Fruit fly (Drosophila melanogaster) whole organism, embryonic: ENCODE measurements around the gene Hacd1.

Experiments used
- CG12071 ChIP-seq: fragments of 200-800 bp; sonication (Bioruptor generic); optimal IDR thresholded peaks from 3 replicates; lab custom pipeline; 2018; ENCODE audit warnings: missing biosample characterization, mild to moderate bottlenecking, missing genetic modification characterization
- CG12744 ChIP-seq: fragments of 200-800 bp; sonication (Bioruptor generic); optimal IDR thresholded peaks from 2 replicates; lab custom pipeline; 2016; ENCODE audit warnings: missing biosample characterization, missing genetic modification characterization
- CG12942 ChIP-seq: fragments of 200-800 bp; sonication (Bioruptor generic); optimal IDR thresholded peaks from 3 replicates; lab custom pipeline; 2016; ENCODE audit warnings: missing biosample characterization, missing genetic modification characterization
- CG14014 ChIP-seq: fragments of 200-800 bp; sonication (Bioruptor generic); IDR thresholded peaks from 2 replicates; pipeline ENCODE4 v1.3.6; 2022; ENCODE audit warnings: missing biosample characterization, missing genetic modification characterization
- CG14710 ChIP-seq: fragments of 200-800 bp; sonication (Bioruptor generic); optimal IDR thresholded peaks from 3 replicates; lab custom pipeline; 2019; ENCODE audit warnings: missing biosample characterization, mild to moderate bottlenecking, missing genetic modification characterization, moderate library complexity
- CG15514 ChIP-seq: fragments of 200-800 bp; sonication (Bioruptor generic); optimal IDR thresholded peaks from 3 replicates; lab custom pipeline; 2017; ENCODE audit warnings: missing biosample characterization, missing genetic modification characterization, mild to moderate bottlenecking, moderate library complexity, missing genetic modification reagents
- CG16815 ChIP-seq: fragments of 200-800 bp; sonication (Bioruptor generic); optimal IDR thresholded peaks from 3 replicates; lab custom pipeline; 2017; ENCODE audit warnings: missing biosample characterization, mild to moderate bottlenecking, missing genetic modification characterization
- CG16863 ChIP-seq: fragments of 200-800 bp; sonication (Bioruptor generic); optimal IDR thresholded peaks from 3 replicates; lab custom pipeline; 2016; ENCODE audit warnings: missing biosample characterization, missing genetic modification characterization
- CG2116 ChIP-seq: fragments of 200-800 bp; sonication (Bioruptor generic); optimal IDR thresholded peaks from 3 replicates; lab custom pipeline; 2018; ENCODE audit warnings: missing biosample characterization, mild to moderate bottlenecking, missing genetic modification characterization
- CG30403 ChIP-seq: fragments of 200-800 bp; sonication (Bioruptor generic); optimal IDR thresholded peaks from 3 replicates; lab custom pipeline; 2016; ENCODE audit warnings: missing biosample characterization, missing genetic modification characterization
- CG31224 ChIP-seq: fragments of 200-800 bp; sonication (Bioruptor generic); IDR thresholded peaks from 2 replicates; pipeline ENCODE4 v1.3.6; 2022; ENCODE audit warnings: missing biosample characterization, missing genetic modification characterization
- CG3163 ChIP-seq: fragments of 200-800 bp; sonication (Bioruptor generic); optimal IDR thresholded peaks from 3 replicates; lab custom pipeline; 2016; ENCODE audit warnings: missing biosample characterization, missing genetic modification characterization
- CG6854 ChIP-seq: fragments of 200-800 bp; sonication (Bioruptor generic); optimal IDR thresholded peaks from 3 replicates; lab custom pipeline; 2017; ENCODE audit warnings: missing biosample characterization, mild to moderate bottlenecking, missing genetic modification characterization
- CG9876 ChIP-seq: fragments of 200-800 bp; sonication (Bioruptor generic); optimal IDR thresholded peaks from 2 replicates; lab custom pipeline; 2016; ENCODE audit warnings: missing biosample characterization, missing genetic modification characterization
- CkIIα-i1 ChIP-seq: fragments of 200-800 bp; sonication (Bioruptor generic); IDR thresholded peaks from 2 replicates; pipeline ENCODE4 v1.3.6; 2022; ENCODE audit warnings: missing biosample characterization, missing genetic modification characterization
- Dfd ChIP-seq, 2 experiments: fragments of >200 bp; optimal IDR thresholded peaks; 2 replicates each; lab custom pipeline; 2017; ENCODE audit warnings: missing biosample characterization in 2 of 2, missing genetic modification characterization in 2 of 2
- ERR ChIP-seq: fragments of 200-800 bp; sonication (Bioruptor generic); optimal IDR thresholded peaks from 2 replicates; lab custom pipeline; 2016; ENCODE audit warnings: missing biosample characterization, missing genetic modification characterization
- Elba2 ChIP-seq: fragments of 200-800 bp; sonication (Bioruptor generic); optimal IDR thresholded peaks from 3 replicates; lab custom pipeline; 2016; ENCODE audit warnings: missing biosample characterization, missing genetic modification characterization
- Ets65A ChIP-seq: fragments of 200-800 bp; sonication (Bioruptor generic); peaks from one replicate; lab custom pipeline; 2016; ENCODE audit warnings: missing biosample characterization, missing genetic modification characterization
- Fer2 ChIP-seq: fragments of 200-800 bp; sonication (Bioruptor generic); optimal IDR thresholded peaks from 2 replicates; lab custom pipeline; 2018; ENCODE audit warnings: missing biosample characterization, mild to moderate bottlenecking, missing genetic modification characterization, moderate library complexity
- HmgD ChIP-seq: fragments of 200-800 bp; sonication (Bioruptor generic); optimal IDR thresholded peaks from 3 replicates; lab custom pipeline; 2016; ENCODE audit warnings: missing biosample characterization, missing genetic modification characterization
- Oli ChIP-seq: fragments of 200-800 bp; sonication (Bioruptor generic); optimal IDR thresholded peaks from 2 replicates; lab custom pipeline; 2018; ENCODE audit warnings: missing biosample characterization, mild to moderate bottlenecking, missing genetic modification characterization, moderate library complexity
- Stat92E ChIP-seq, 3 experiments: fragments of >200 bp in 2 of 3; fragments of 200-800 bp in 1 of 3; sonication (Bioruptor generic) in 1 of 3; optimal IDR thresholded peaks; 2 replicates each; lab custom pipeline; 2017 to 2019; ENCODE audit warnings: missing biosample characterization in 3 of 3, missing genetic modification characterization in 3 of 3, mild to moderate bottlenecking in 1 of 3, moderate library complexity in 1 of 3
- Trl ChIP-seq, 3 experiments: fragments of >200 bp in 2 of 3; fragments of 200-800 bp in 1 of 3; sonication (Bioruptor generic) in 1 of 3; optimal IDR thresholded peaks; 2 replicates in 1 of 3; 3 replicates in 2 of 3; lab custom pipeline; 2016 to 2017; ENCODE audit warnings: missing biosample characterization in 1 of 3, missing genetic modification characterization in 1 of 3
- Vsx1 ChIP-seq: fragments of 200-800 bp; sonication (Bioruptor generic); optimal IDR thresholded peaks from 2 replicates; lab custom pipeline; 2017; ENCODE audit warnings: missing biosample characterization, mild to moderate bottlenecking, missing genetic modification characterization, missing genetic modification reagents
- ac ChIP-seq: fragments of 200-800 bp; sonication (Bioruptor generic); optimal IDR thresholded peaks from 3 replicates; lab custom pipeline; 2017; ENCODE audit warnings: missing biosample characterization, mild to moderate bottlenecking, missing genetic modification characterization
- bbx ChIP-seq: fragments of 200-800 bp; sonication (Bioruptor generic); IDR thresholded peaks from 2 replicates; pipeline ENCODE4 v1.3.6; 2022; ENCODE audit warnings: missing biosample characterization, missing genetic modification characterization; ENCODE audit not compliant: partially characterized antibody
- en ChIP-seq: fragments of 200-800 bp; sonication (Bioruptor generic); optimal IDR thresholded peaks from 2 replicates; lab custom pipeline; 2016; ENCODE audit warnings: missing biosample characterization, missing genetic modification characterization
- eyg ChIP-seq: fragments of 200-800 bp; sonication (Bioruptor generic); optimal IDR thresholded peaks from 3 replicates; lab custom pipeline; 2016; ENCODE audit warnings: missing biosample characterization, missing genetic modification characterization
- fd64A ChIP-seq: fragments of 200-800 bp; sonication (Bioruptor generic); optimal IDR thresholded peaks from 3 replicates; lab custom pipeline; 2018; ENCODE audit warnings: missing biosample characterization, mild to moderate bottlenecking, missing genetic modification characterization
- gce ChIP-seq: fragments of 200-800 bp; sonication (Bioruptor generic); IDR thresholded peaks from 3 replicates; pipeline ENCODE4 v1.3.6; 2022; ENCODE audit warnings: missing biosample characterization, missing genetic modification characterization
- gfzf ChIP-seq: fragments of 200-800 bp; sonication (Bioruptor generic); optimal IDR thresholded peaks from 2 replicates; lab custom pipeline; 2016; ENCODE audit warnings: missing biosample characterization, mild to moderate bottlenecking, missing genetic modification characterization, moderate library complexity
- ham ChIP-seq: fragments of 200-800 bp; sonication (Bioruptor generic); IDR thresholded peaks from 2 replicates; pipeline ENCODE4 v1.3.6; 2022; ENCODE audit warnings: missing biosample characterization, missing genetic modification characterization
- jumu ChIP-seq: fragments of 200-800 bp; sonication (Bioruptor generic); optimal IDR thresholded peaks from 3 replicates; lab custom pipeline; 2016; ENCODE audit warnings: missing biosample characterization, missing genetic modification characterization
- lmd ChIP-seq: fragments of 200-800 bp; sonication (Bioruptor generic); IDR thresholded peaks from 2 replicates; pipeline ENCODE4 v1.3.6; 2022; ENCODE audit warnings: missing biosample characterization, missing genetic modification characterization
- nerfin-1 ChIP-seq: fragments of 200-800 bp; sonication (Bioruptor generic); optimal IDR thresholded peaks from 3 replicates; lab custom pipeline; 2019; ENCODE audit warnings: missing biosample characterization, mild to moderate bottlenecking, missing genetic modification characterization, moderate library complexity
- org-1 ChIP-seq: fragments of 200-800 bp; sonication (Bioruptor generic); optimal IDR thresholded peaks from 2 replicates; lab custom pipeline; 2017; ENCODE audit warnings: missing biosample characterization, missing genetic modification characterization
- p53 ChIP-seq: fragments of 200-800 bp; sonication (Bioruptor generic); optimal IDR thresholded peaks from 2 replicates; lab custom pipeline; 2016; ENCODE audit warnings: missing biosample characterization, missing genetic modification characterization
- pfk ChIP-seq: fragments of 200-800 bp; sonication (Bioruptor generic); optimal IDR thresholded peaks from 2 replicates; lab custom pipeline; 2018; ENCODE audit warnings: missing biosample characterization, mild to moderate bottlenecking, missing genetic modification characterization, moderate library complexity
- pum ChIP-seq: fragments of 200-800 bp; sonication (Bioruptor generic); optimal IDR thresholded peaks from 2 replicates; lab custom pipeline; 2016; ENCODE audit warnings: missing biosample characterization, missing genetic modification characterization
- sens ChIP-seq: fragments of 200-800 bp; sonication (Bioruptor generic); peaks from one replicate; lab custom pipeline; 2016; ENCODE audit warnings: missing biosample characterization, missing genetic modification characterization
- sima ChIP-seq: fragments of 200-800 bp; sonication (Bioruptor generic); optimal IDR thresholded peaks from 2 replicates; lab custom pipeline; 2016; ENCODE audit warnings: missing biosample characterization, missing genetic modification characterization
- slou ChIP-seq: fragments of 200-800 bp; sonication (Bioruptor generic); optimal IDR thresholded peaks from 3 replicates; lab custom pipeline; 2016; ENCODE audit warnings: missing biosample characterization, missing genetic modification characterization
- sob ChIP-seq: fragments of 200-800 bp; sonication (Bioruptor generic); IDR thresholded peaks from 2 replicates; pipeline ENCODE4 v1.3.6; 2022; ENCODE audit warnings: missing biosample characterization, missing genetic modification characterization
- tap ChIP-seq: fragments of 200-800 bp; optimal IDR thresholded peaks from 3 replicates; lab custom pipeline; 2019; ENCODE audit warnings: missing biosample characterization, mild to moderate bottlenecking, missing genetic modification characterization, moderate library complexity
- tll ChIP-seq, 2 experiments: fragments of 200-800 bp in 1 of 2; fragments of >200 bp in 1 of 2; sonication (Bioruptor generic) in 1 of 2; optimal IDR thresholded peaks; 2 replicates each; lab custom pipeline; 2017 to 2019; ENCODE audit warnings: missing biosample characterization in 2 of 2, missing genetic modification characterization in 2 of 2, mild to moderate bottlenecking in 1 of 2, moderate library complexity in 1 of 2
- toy ChIP-seq: fragments of 200-800 bp; sonication (Bioruptor generic); IDR thresholded peaks from 2 replicates; pipeline ENCODE4 v1.3.6; 2022; ENCODE audit warnings: missing biosample characterization, missing genetic modification characterization
- zen ChIP-seq: fragments of 200-800 bp; sonication (Bioruptor generic); optimal IDR thresholded peaks from 3 replicates; lab custom pipeline; 2018; ENCODE audit warnings: missing biosample characterization, mild to moderate bottlenecking, missing genetic modification characterization, moderate library complexity

The Hacd1 gene

dm6 chr2L:12011682-12012655, 9.9 kb upstream of the Hacd1 start (continued):
- TF ChIP-seq CG6854 (GFP tag; lab: Kevin White, UChicago), result peak; percentile 39
- TF ChIP-seq Dfd (GFP tag; optimal IDR thresholded peaks at IDR 0.05; lab: Kevin White, UChicago), result no peak
- TF ChIP-seq eyg, result peak; percentile 57
- peak; percentile 63 for TF ChIP-seq CG12744 (GFP tag; lab: Kevin White, UChicago)
- peak; percentile 52 for TF ChIP-seq fd64A (GFP tag; lab: Kevin White, UChicago)
- no peak for TF ChIP-seq CG31224 (GFP tag; lab: Robert Waterston, UW)
- peak; percentile 100 for TF ChIP-seq nerfin-1 (tag; lab: Kevin White, UChicago)
- TF ChIP-seq Vsx1 (GFP tag; lab: Kevin White, UChicago), result peak; percentile 51
- peak in 1 of 2 experiments; percentile 98 for TF ChIP-seq tll (GFP tag; optimal IDR thresholded peaks at IDR 0.05; lab: Kevin White, UChicago)
- TF ChIP-seq jumu (GFP tag; lab: Kevin White, UChicago), result peak; percentile 80
- TF ChIP-seq Trl (optimal IDR thresholded peaks at IDR 0.05; lab: Kevin White, UChicago), result peak in 1 of 2 experiments; percentile 7
- peak; percentile 64 for TF ChIP-seq Trl (GFP tag; optimal IDR thresholded peaks at IDR 0.05; lab: Kevin White, UChicago)
- peak in 1 of 3 experiments; percentile 74 for TF ChIP-seq Stat92E (GFP tag; optimal IDR thresholded peaks at IDR 0.05; lab: Kevin White, UChicago)
- TF ChIP-seq CG14014 (GFP tag; lab: Robert Waterston, UW), result no peak
- peak; percentile 89 for TF ChIP-seq Ets65A (GFP tag; lab: Kevin White, UChicago)
- TF ChIP-seq CG12071 (GFP tag; lab: Kevin White, UChicago), result peak; percentile 75
- TF ChIP-seq sima (GFP tag; lab: Kevin White, UChicago), result no peak
- TF ChIP-seq Fer2 (tag; lab: Kevin White, UChicago), result peak; percentile 23
- TF ChIP-seq bbx (GFP tag; lab: Robert Waterston, UW), result no peak
- no peak for TF ChIP-seq ham (GFP tag; lab: Robert Waterston, UW)
- peak; percentile 0 for TF ChIP-seq ac (GFP tag; lab: Kevin White, UChicago)
- TF ChIP-seq Oli, result peak; percentile 37
- TF ChIP-seq HmgD (GFP tag; lab: Kevin White, UChicago), result peak; percentile 54
- TF ChIP-seq tap (tag; lab: Kevin White, UChicago), result peak; percentile 51
- TF ChIP-seq org-1 (GFP tag; lab: Kevin White, UChicago), result peak; percentile 50
- peak; percentile 62 for TF ChIP-seq CG14710 (tag; lab: Kevin White, UChicago)
- TF ChIP-seq CG16863 (GFP tag; lab: Kevin White, UChicago), result peak; percentile 68
- TF ChIP-seq CG9876, result no peak
- TF ChIP-seq Elba2 (GFP tag; lab: Kevin White, UChicago), result no peak
- TF ChIP-seq CG30403, result peak; percentile 72
- TF ChIP-seq lmd (GFP tag; lab: Robert Waterston, UW), result no peak
- TF ChIP-seq pum (GFP tag; lab: Kevin White, UChicago), result peak; percentile 59
- TF ChIP-seq en, result peak; percentile 38
- peak; percentile 15 for TF ChIP-seq gfzf (GFP tag; lab: Kevin White, UChicago)
- peak; percentile 21 for TF ChIP-seq CG2116 (GFP tag; lab: Kevin White, UChicago)
- TF ChIP-seq pfk (GFP tag; lab: Kevin White, UChicago), result peak; percentile 95
- TF ChIP-seq p53 (GFP tag; lab: Kevin White, UChicago), result peak; percentile 47
- peak; percentile 87 for TF ChIP-seq ERR
- no peak for TF ChIP-seq gce
- TF ChIP-seq CG3163 (GFP tag; lab: Kevin White, UChicago), result peak; percentile 73
- TF ChIP-seq sens (GFP tag; lab: Kevin White, UChicago), result peak; percentile 97
- no peak for TF ChIP-seq sob (GFP tag; lab: Robert Waterston, UW)
- TF ChIP-seq CG12942, result peak; percentile 26
- peak; percentile 31 for TF ChIP-seq zen (tag; lab: Kevin White, UChicago)
- peak; percentile 13 for TF ChIP-seq slou (GFP tag; lab: Kevin White, UChicago)
- TF ChIP-seq toy (GFP tag; lab: Robert Waterston, UW), result no peak
- TF ChIP-seq CG15514 (GFP tag; lab: Kevin White, UChicago), result peak; percentile 94
- TF ChIP-seq CkIIα-i1 (GFP tag; lab: Robert Waterston, UW), result no peak
- peak; percentile 12 for TF ChIP-seq CG16815 (GFP tag; lab: Kevin White, UChicago)
